Worm (Caenorhabditis elegans): Measurements from ENCODE around the gene srg-28.
A peak's percentile ranks its signal among the peaks of the same experiment; 100 is the strongest.

srg-28 gene

DNA sequence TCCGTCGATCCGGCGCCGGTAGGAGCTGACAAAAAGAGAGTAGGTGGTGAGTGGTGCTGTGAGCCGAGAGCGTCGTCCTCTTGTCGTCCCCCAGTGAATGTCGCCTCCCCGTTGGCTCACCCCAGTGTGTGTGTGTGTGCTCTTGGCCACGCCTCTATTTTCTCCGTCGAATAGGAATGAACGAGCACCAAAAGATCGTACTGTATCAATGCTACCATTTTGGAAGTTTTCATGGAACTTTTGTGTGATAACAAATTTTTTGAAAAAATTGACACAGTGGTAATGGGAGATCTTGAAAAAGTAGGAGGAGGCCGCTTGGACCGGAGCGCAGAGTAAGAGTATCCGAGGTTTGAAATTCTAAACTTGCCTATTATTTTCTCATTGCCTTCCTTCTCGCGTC is 15.2 kb upstream of the srg-28 start, which contains the start of gene ceh-34:
Gene ceh-34 (minus strand): TSS at position 101 of the 400 bp plus-strand sequence.
- TF ChIP-seq ZK546.5 (tag; optimal IDR thresholded peaks at IDR 0.05) (no peak), lin-13 (GFP tag; optimal IDR thresholded peaks at IDR 0.05) (no peak), C34F6.9 (tag; optimal IDR thresholded peaks at IDR 0.05) (no peak), dmd-4 (tag; optimal IDR thresholded peaks at IDR 0.05) (no peak), elt-3 (tag; optimal IDR thresholded peaks at IDR 0.05) (no peak), ama-1 (optimal IDR thresholded peaks at IDR 0.05) (no peak), aly-2 (tag; optimal IDR thresholded peaks at IDR 0.05) (no peak), lsy-2 (tag; optimal IDR thresholded peaks at IDR 0.05) (no peak), blmp-1 (tag; optimal IDR thresholded peaks at IDR 0.05; ENCODE audit: insufficient read depth) (no peak)

- no peak for TF ChIP-seq ztf-1 (GFP tag; conservative IDR thresholded peaks at IDR 0.05)
- TF ChIP-seq unc-62 (GFP tag; optimal IDR thresholded peaks at IDR 0.05): no peak
- no peak for TF ChIP-seq alr-1 (tag; optimal IDR thresholded peaks at IDR 0.05)
- peak; percentile 35 for TF ChIP-seq F13H6.1 (tag; optimal IDR thresholded peaks at IDR 0.05)
- peak in 1 of 2 experiments; percentile 18 for TF ChIP-seq lsy-2 (tag; optimal IDR thresholded peaks at IDR 0.05)
- no peak for TF ChIP-seq nhr-10 (tag; optimal IDR thresholded peaks at IDR 0.05)
Measured at ce11 chrV:5322815-5323214, 11.9 kb upstream of the srg-28 start.

ce11 chrV:5324566-5324965 is 10.1 kb upstream of the srg-28 start, which contains the start of gene ceh-33:
TSS of gene ceh-33 (minus strand) at chrV:5324666.
- no peak for TF ChIP-seq unc-39 (tag; optimal IDR thresholded peaks at IDR 0.05)
- TF ChIP-seq mbf-1 (tag; optimal IDR thresholded peaks at IDR 0.05): no peak
- no peak for TF ChIP-seq nhr-23 (tag; optimal IDR thresholded peaks at IDR 0.05)
- TF ChIP-seq nhr-21 (tag; optimal IDR thresholded peaks at IDR 0.05): no peak
- TF ChIP-seq skn-1 (tag; optimal IDR thresholded peaks at IDR 0.05): no peak
- TF ChIP-seq mab-5 (tag; optimal IDR thresholded peaks at IDR 0.05): no peak
- no peak for TF ChIP-seq nhr-129 (tag; optimal IDR thresholded peaks at IDR 0.05)
- no peak for TF ChIP-seq unc-62 (GFP tag; optimal IDR thresholded peaks at IDR 0.05)
- TF ChIP-seq R02D3.7 (tag; optimal IDR thresholded peaks at IDR 0.05): no peak
- no peak for TF ChIP-seq aly-2 (tag; optimal IDR thresholded peaks at IDR 0.05)
- TF ChIP-seq nhr-25 (tag; optimal IDR thresholded peaks at IDR 0.05): no peak
- TF ChIP-seq sem-4 (tag; optimal IDR thresholded peaks at IDR 0.05): no peak
- TF ChIP-seq nhr-11 (tag; optimal IDR thresholded peaks at IDR 0.05): no peak
- no peak for TF ChIP-seq nhr-237 (tag; optimal IDR thresholded peaks at IDR 0.05)
- no peak for TF ChIP-seq dmd-4 (tag; optimal IDR thresholded peaks at IDR 0.05)
- TF ChIP-seq mdl-1 (tag; optimal IDR thresholded peaks at IDR 0.05): no peak
- TF ChIP-seq crh-2 (tag; optimal IDR thresholded peaks at IDR 0.05): no peak
- TF ChIP-seq ceh-16 (tag; optimal IDR thresholded peaks at IDR 0.05): no peak
- TF ChIP-seq nhr-77 (tag; optimal IDR thresholded peaks at IDR 0.05): no peak

- TF ChIP-seq nhr-6 (tag; optimal IDR thresholded peaks at IDR 0.05) (no peak), R02D3.7 (tag; optimal IDR thresholded peaks at IDR 0.05) (no peak), crh-2 (tag; optimal IDR thresholded peaks at IDR 0.05) (no peak), gmeb-1 (tag; optimal IDR thresholded peaks at IDR 0.05) (no peak), blmp-1 (tag; optimal IDR thresholded peaks at IDR 0.05; ENCODE audit: insufficient read depth) (no peak)
Measured at ce11 chrV:5328314-5328713, 6.4 kb upstream of the srg-28 start, which contains the start of gene C10G8.8. TSS of gene C10G8.8 (minus strand) at chrV:5328414.

ce11 chrV:5329677-5330266 is 4.9 kb upstream of the srg-28 start:
- TF ChIP-seq ceh-16 (tag; optimal IDR thresholded peaks at IDR 0.05): no peak
- TF ChIP-seq crh-2 (tag; optimal IDR thresholded peaks at IDR 0.05): no peak
- TF ChIP-seq nhr-10 (tag; optimal IDR thresholded peaks at IDR 0.05): no peak
- no peak for TF ChIP-seq dmd-4 (tag; optimal IDR thresholded peaks at IDR 0.05)
- TF ChIP-seq F13H6.1 (tag; optimal IDR thresholded peaks at IDR 0.05): peak; percentile 72
- no peak for TF ChIP-seq R02D3.7 (tag; optimal IDR thresholded peaks at IDR 0.05)
- TF ChIP-seq peb-1 (tag; optimal IDR thresholded peaks at IDR 0.05): no peak
- TF ChIP-seq fos-1 (tag; optimal IDR thresholded peaks at IDR 0.05): peak; percentile 40
- TF ChIP-seq unc-39 (tag; optimal IDR thresholded peaks at IDR 0.05): no peak
- TF ChIP-seq elt-3 (tag; optimal IDR thresholded peaks at IDR 0.05): no peak
- TF ChIP-seq mdl-1 (tag; optimal IDR thresholded peaks at IDR 0.05): no peak
- TF ChIP-seq lsy-2 (tag; optimal IDR thresholded peaks at IDR 0.05): no peak
- peak; percentile 54 for TF ChIP-seq sma-3 (GFP tag; optimal IDR thresholded peaks at IDR 0.05)
- peak; percentile 27 for TF ChIP-seq nhr-21 (tag; optimal IDR thresholded peaks at IDR 0.05)
- TF ChIP-seq sem-4 (tag; optimal IDR thresholded peaks at IDR 0.05): no peak
- TF ChIP-seq ztf-1 (GFP tag; conservative IDR thresholded peaks at IDR 0.05): no peak
- TF ChIP-seq gmeb-1 (tag; optimal IDR thresholded peaks at IDR 0.05): peak; percentile 19
- TF ChIP-seq ztf-11 (tag; optimal IDR thresholded peaks at IDR 0.05): no peak
- TF ChIP-seq nhr-12 (tag; optimal IDR thresholded peaks at IDR 0.05): no peak
- peak; percentile 42 for TF ChIP-seq C34F6.9 (tag; optimal IDR thresholded peaks at IDR 0.05)
- peak; percentile 9 for TF ChIP-seq snpc-4 (tag; optimal IDR thresholded peaks at IDR 0.05)
- TF ChIP-seq nhr-129 (tag; optimal IDR thresholded peaks at IDR 0.05): peak; percentile 17
